Worm (Caenorhabditis elegans) whole organism, L3 larva: ENCODE data around the gene mlp-1.

Source experiments
- aly-2 ChIP-seq: fragments of 150-350 bp; optimal IDR thresholded peaks from 2 replicates; lab custom pipeline; 2014; ENCODE audit warnings: missing biosample characterization, missing genetic modification characterization
- nhr-12 ChIP-seq: fragments of 150-350 bp; optimal IDR thresholded peaks from 2 replicates; lab custom pipeline; 2014; ENCODE audit warnings: missing biosample characterization, missing genetic modification characterization
- nhr-77 ChIP-seq: fragments of 150-350 bp; optimal IDR thresholded peaks from 2 replicates; lab custom pipeline; 2014; ENCODE audit warnings: missing biosample characterization, missing genetic modification characterization
- unc-39 ChIP-seq: sonication (generic microtip); optimal IDR thresholded peaks from 4 replicates; lab custom pipeline; 2017; ENCODE audit warnings: missing biosample characterization, missing genetic modification characterization
- ztf-11 ChIP-seq: fragments of 150-350 bp; optimal IDR thresholded peaks from 2 replicates; lab custom pipeline; 2014; ENCODE audit warnings: missing biosample characterization, missing genetic modification characterization

ce11 chrIII:5988461-5988860 lies 13.6 kb upstream of the mlp-1 start:
- no peak for TF ChIP-seq nhr-12 (tag; lab: Kevin White, UChicago)
- no peak for TF ChIP-seq unc-39 (tag; lab: Kevin White, UChicago)
- TF ChIP-seq ztf-11 (tag; lab: Kevin White, UChicago) = no peak
- no peak for TF ChIP-seq aly-2 (tag; lab: Kevin White, UChicago)
- no peak for TF ChIP-seq nhr-77 (tag; lab: Kevin White, UChicago)
